Fruit fly (Drosophila melanogaster) whole organism, embryonic: ENCODE data around the gene CG34347.

Experiments used
- Atf6 ChIP-seq: fragments of 200-800 bp; sonication (Bioruptor generic); IDR thresholded peaks from 2 replicates; pipeline ENCODE4 v1.3.6; 2022; ENCODE audit warnings: missing biosample characterization, missing genetic modification characterization
- Blimp-1 ChIP-seq: fragments of 200-800 bp; sonication (Bioruptor generic); optimal IDR thresholded peaks from 3 replicates; lab custom pipeline; 2018; ENCODE audit warnings: missing biosample characterization, missing genetic modification characterization, mild to moderate bottlenecking, moderate library complexity, missing genetic modification reagents
- BtbVII ChIP-seq: fragments of 200-800 bp; sonication (Bioruptor generic); optimal IDR thresholded peaks from 3 replicates; lab custom pipeline; 2017; ENCODE audit warnings: missing biosample characterization, mild to moderate bottlenecking, missing genetic modification characterization
- CG10147 ChIP-seq: fragments of 200-800 bp; sonication (Bioruptor generic); optimal IDR thresholded peaks from 2 replicates; lab custom pipeline; 2019; ENCODE audit warnings: missing biosample characterization, mild to moderate bottlenecking, missing genetic modification characterization, moderate library complexity
- CG10321 ChIP-seq: fragments of 200-800 bp; sonication (Bioruptor generic); IDR thresholded peaks from 2 replicates; pipeline ENCODE4 v1.3.6; 2022; ENCODE audit warnings: missing biosample characterization, missing genetic modification characterization
- CG10979 ChIP-seq: fragments of 200-800 bp; sonication (Bioruptor generic); optimal IDR thresholded peaks from 2 replicates; lab custom pipeline; 2018; ENCODE audit warnings: missing biosample characterization, mild to moderate bottlenecking, missing genetic modification characterization, moderate library complexity
- CG11504 ChIP-seq: fragments of 200-800 bp; sonication (Bioruptor generic); optimal IDR thresholded peaks from 3 replicates; lab custom pipeline; 2019; ENCODE audit warnings: missing biosample characterization, mild to moderate bottlenecking, missing genetic modification characterization, moderate library complexity
- CG11696 ChIP-seq: fragments of 200-800 bp; sonication (Bioruptor generic); IDR thresholded peaks from 2 replicates; pipeline ENCODE4 v1.3.6; 2022; ENCODE audit warnings: missing biosample characterization, missing genetic modification characterization
- CG12155 ChIP-seq: fragments of 200-800 bp; sonication (Bioruptor generic); optimal IDR thresholded peaks from 3 replicates; lab custom pipeline; 2016; ENCODE audit warnings: missing biosample characterization, missing genetic modification characterization
- CG1233 ChIP-seq: fragments of 200-800 bp; sonication (Bioruptor generic); optimal IDR thresholded peaks from 4 replicates; lab custom pipeline; 2018; ENCODE audit warnings: missing biosample characterization, mild to moderate bottlenecking, missing genetic modification characterization
- CG12769 ChIP-seq: fragments of 200-800 bp; sonication (Bioruptor generic); optimal IDR thresholded peaks from 2 replicates; lab custom pipeline; 2019; ENCODE audit warnings: missing biosample characterization, mild to moderate bottlenecking, missing genetic modification characterization, moderate library complexity
- CG13296 ChIP-seq: fragments of 200-800 bp; sonication (Bioruptor generic); optimal IDR thresholded peaks from 3 replicates; lab custom pipeline; 2018; ENCODE audit warnings: missing biosample characterization, mild to moderate bottlenecking, missing genetic modification characterization
- CG13624 ChIP-seq: fragments of 200-800 bp; sonication (Bioruptor generic); optimal IDR thresholded peaks from 2 replicates; lab custom pipeline; 2016; ENCODE audit warnings: missing biosample characterization, missing genetic modification characterization
- CG17359 ChIP-seq: fragments of 200-800 bp; sonication (Bioruptor generic); optimal IDR thresholded peaks from 3 replicates; lab custom pipeline; 2018; ENCODE audit warnings: missing biosample characterization, mild to moderate bottlenecking, missing genetic modification characterization, moderate library complexity
- CG1792 ChIP-seq: fragments of 200-800 bp; sonication (Bioruptor generic); optimal IDR thresholded peaks from 2 replicates; lab custom pipeline; 2016; ENCODE audit warnings: missing biosample characterization, missing genetic modification characterization
- CG32772 ChIP-seq: fragments of 200-800 bp; sonication (Bioruptor generic); IDR thresholded peaks from 2 replicates; pipeline ENCODE4 v1.3.6; 2022; ENCODE audit warnings: missing biosample characterization, missing genetic modification characterization
- CG3726 ChIP-seq: fragments of 200-800 bp; sonication (Bioruptor generic); IDR thresholded peaks from 3 replicates; pipeline ENCODE4, ENCODE4 v1.3.6; 2022; ENCODE audit warnings: missing biosample characterization, missing genetic modification characterization
- CG3838 ChIP-seq: fragments of 200-800 bp; sonication (Bioruptor generic); optimal IDR thresholded peaks from 3 replicates; lab custom pipeline; 2016; ENCODE audit warnings: missing biosample characterization, missing genetic modification characterization
- CG4854 ChIP-seq: fragments of 200-800 bp; sonication (Bioruptor generic); optimal IDR thresholded peaks from 2 replicates; lab custom pipeline; 2016; ENCODE audit warnings: missing biosample characterization, missing genetic modification characterization, inconsistent platforms
- CG7745 ChIP-seq: fragments of 200-800 bp; sonication (Bioruptor generic); optimal IDR thresholded peaks from 2 replicates; lab custom pipeline; 2018; ENCODE audit warnings: missing biosample characterization, mild to moderate bottlenecking, missing genetic modification characterization, moderate library complexity
- CG8290 ChIP-seq, 3 experiments: fragments of 200-800 bp; sonication (Bioruptor generic); optimal IDR thresholded peaks; 2 replicates each; lab custom pipeline; 2016 to 2019; ENCODE audit warnings: missing biosample characterization in 3 of 3, missing genetic modification characterization in 3 of 3, mild to moderate bottlenecking in 2 of 3, moderate library complexity in 1 of 3
- CG9797 ChIP-seq: fragments of 200-800 bp; sonication (Bioruptor generic); optimal IDR thresholded peaks from 3 replicates; lab custom pipeline; 2018; ENCODE audit warnings: missing biosample characterization, mild to moderate bottlenecking, missing genetic modification characterization
- CHES-1-like ChIP-seq: fragments of 200-800 bp; sonication (Bioruptor generic); optimal IDR thresholded peaks from 2 replicates; lab custom pipeline; 2016; ENCODE audit warnings: missing biosample characterization, missing genetic modification characterization
- Drgx ChIP-seq: fragments of 200-800 bp; sonication (Bioruptor generic); IDR thresholded peaks from 2 replicates; pipeline ENCODE4 v1.3.6; 2022; ENCODE audit warnings: missing biosample characterization, missing genetic modification characterization
- HLH4C ChIP-seq: fragments of 200-800 bp; sonication (Bioruptor generic); IDR thresholded peaks from 3 replicates; pipeline ENCODE4 v1.3.6; 2022; ENCODE audit warnings: missing biosample characterization, missing genetic modification characterization; ENCODE audit not compliant: partially characterized antibody
- Hr51 ChIP-seq, 2 experiments: fragments of 200-800 bp; sonication (Bioruptor generic); optimal IDR thresholded peaks; 2 replicates in 1 of 2; 3 replicates in 1 of 2; lab custom pipeline; 2016 to 2018; ENCODE audit warnings: missing biosample characterization in 2 of 2, missing genetic modification characterization in 2 of 2, mild to moderate bottlenecking in 1 of 2, moderate library complexity in 1 of 2
- Hsf ChIP-seq: fragments of 200-800 bp; sonication (Bioruptor generic); optimal IDR thresholded peaks from 3 replicates; lab custom pipeline; 2016; ENCODE audit warnings: missing biosample characterization, missing genetic modification characterization
- Meics ChIP-seq: fragments of 200-800 bp; sonication (Bioruptor generic); optimal IDR thresholded peaks from 2 replicates; lab custom pipeline; 2017; ENCODE audit warnings: missing biosample characterization, mild to moderate bottlenecking, missing genetic modification characterization
- NC2α ChIP-seq: fragments of 200-800 bp; sonication (Bioruptor generic); optimal IDR thresholded peaks from 2 replicates; lab custom pipeline; 2016; ENCODE audit warnings: missing biosample characterization, missing genetic modification characterization
- Ptx1 ChIP-seq: fragments of 200-800 bp; sonication (Bioruptor generic); IDR thresholded peaks from 2 replicates; pipeline ENCODE4 v1.3.6; 2022; ENCODE audit warnings: missing biosample characterization, missing genetic modification characterization
- Vsx1 ChIP-seq: fragments of 200-800 bp; sonication (Bioruptor generic); optimal IDR thresholded peaks from 2 replicates; lab custom pipeline; 2017; ENCODE audit warnings: missing biosample characterization, mild to moderate bottlenecking, missing genetic modification characterization, missing genetic modification reagents
- ase ChIP-seq: fragments of 200-800 bp; sonication (Bioruptor generic); IDR thresholded peaks from 3 replicates; pipeline ENCODE4 v1.3.6; 2022; ENCODE audit warnings: missing biosample characterization, missing genetic modification characterization
- bcd ChIP-seq: fragments of 200-800 bp; sonication (Bioruptor generic); optimal IDR thresholded peaks from 2 replicates; lab custom pipeline; 2017; ENCODE audit warnings: missing biosample characterization, mild to moderate bottlenecking, missing genetic modification characterization
- bowl ChIP-seq: fragments of 200-800 bp; sonication (Bioruptor generic); IDR thresholded peaks from 2 replicates; pipeline ENCODE4 v1.3.6; 2022; ENCODE audit warnings: missing biosample characterization, missing genetic modification characterization
- disco-r ChIP-seq: fragments of 200-800 bp; sonication (Bioruptor generic); optimal IDR thresholded peaks from 2 replicates; lab custom pipeline; 2016; ENCODE audit warnings: missing biosample characterization, missing genetic modification characterization
- fd96Cb ChIP-seq: fragments of 200-800 bp; sonication (Bioruptor generic); optimal IDR thresholded peaks from 2 replicates; lab custom pipeline; 2018; ENCODE audit warnings: missing biosample characterization, mild to moderate bottlenecking, missing genetic modification characterization, moderate library complexity
- gce ChIP-seq: fragments of 200-800 bp; sonication (Bioruptor generic); IDR thresholded peaks from 3 replicates; pipeline ENCODE4 v1.3.6; 2022; ENCODE audit warnings: missing biosample characterization, missing genetic modification characterization
- mld ChIP-seq: fragments of 200-800 bp; sonication (Bioruptor generic); IDR thresholded peaks from 3 replicates; pipeline ENCODE4 v1.3.6; 2022; ENCODE audit warnings: missing biosample characterization, missing genetic modification characterization; ENCODE audit not compliant: partially characterized antibody
- nom ChIP-seq: fragments of 200-800 bp; sonication (Bioruptor generic); optimal IDR thresholded peaks from 2 replicates; lab custom pipeline; 2017; ENCODE audit warnings: missing biosample characterization, missing genetic modification characterization, mild to moderate bottlenecking, moderate library complexity, missing genetic modification reagents
- oc ChIP-seq: fragments of 200-800 bp; sonication (Bioruptor generic); optimal IDR thresholded peaks from 2 replicates; lab custom pipeline; 2018; ENCODE audit warnings: missing biosample characterization, mild to moderate bottlenecking, missing genetic modification characterization, moderate library complexity
- onecut ChIP-seq: fragments of 200-800 bp; sonication (Bioruptor generic); IDR thresholded peaks from 2 replicates; pipeline ENCODE4 v1.3.6; 2022; ENCODE audit warnings: missing biosample characterization, missing genetic modification characterization
- salm ChIP-seq: fragments of 200-800 bp; sonication (Bioruptor generic); optimal IDR thresholded peaks from 2 replicates; lab custom pipeline; 2018; ENCODE audit warnings: missing biosample characterization, mild to moderate bottlenecking, missing genetic modification characterization
- sd ChIP-seq: fragments of 200-800 bp; sonication (Bioruptor generic); optimal IDR thresholded peaks from 3 replicates; lab custom pipeline; 2018; ENCODE audit warnings: missing biosample characterization, mild to moderate bottlenecking, missing genetic modification characterization, moderate library complexity
- sim ChIP-seq: fragments of 200-800 bp; sonication (Bioruptor generic); IDR thresholded peaks from 2 replicates; pipeline ENCODE4 v1.3.6; 2022; ENCODE audit warnings: missing biosample characterization, missing genetic modification characterization
- tap ChIP-seq: fragments of 200-800 bp; optimal IDR thresholded peaks from 3 replicates; lab custom pipeline; 2019; ENCODE audit warnings: missing biosample characterization, mild to moderate bottlenecking, missing genetic modification characterization, moderate library complexity
- wor ChIP-seq: fragments of 200-800 bp; sonication (Bioruptor generic); IDR thresholded peaks from 2 replicates; pipeline ENCODE4 v1.3.6; 2022; ENCODE audit warnings: missing biosample characterization, missing genetic modification characterization
- yki ChIP-seq: fragments of >200 bp; optimal IDR thresholded peaks from 3 replicates; lab custom pipeline; 2018
- zfh1 ChIP-seq: fragments of 200-800 bp; sonication (Bioruptor generic); IDR thresholded peaks from 3 replicates; pipeline ENCODE4 v1.3.6; 2022; ENCODE audit warnings: missing biosample characterization, missing genetic modification characterization
- zfh2 ChIP-seq: fragments of 200-800 bp; sonication (Bioruptor generic); optimal IDR thresholded peaks from 2 replicates; lab custom pipeline; 2016; ENCODE audit warnings: missing biosample characterization, missing genetic modification characterization

CG34347 gene

DNA sequence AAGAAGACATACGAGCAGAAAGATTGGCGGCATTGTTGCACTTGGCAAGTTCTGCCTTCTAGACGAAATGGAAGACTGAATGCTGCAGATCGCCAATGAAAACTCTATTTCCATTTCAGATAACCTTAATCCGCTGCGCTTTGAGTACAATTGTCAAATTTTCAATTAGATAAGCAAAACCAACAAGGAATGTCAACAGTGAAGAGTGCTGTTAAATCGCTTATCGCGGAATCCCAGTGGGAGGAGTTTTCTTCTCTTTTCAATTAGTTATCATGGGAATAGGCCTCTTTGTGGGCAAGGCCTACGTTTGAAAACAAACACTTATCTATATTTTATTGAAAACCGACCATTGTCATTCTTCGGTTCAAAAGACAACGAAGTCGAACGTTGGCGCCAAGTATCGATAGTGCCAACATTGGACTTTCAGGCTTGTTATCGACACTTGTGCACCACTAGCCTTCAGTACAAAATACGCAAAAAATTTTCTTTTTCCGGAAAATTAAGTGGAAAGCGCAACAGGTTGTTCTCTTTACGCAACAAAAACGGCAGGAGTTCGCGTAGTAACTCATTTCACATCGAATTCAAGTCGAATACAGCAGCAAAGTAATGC lies 84.4 kb downstream of the CG34347 start, which contains the start of the genes Ugt35D1 and Gcn2 (continued):
- TF ChIP-seq tap (tag; lab: Kevin White, UChicago) (no peak), disco-r (GFP tag; lab: Kevin White, UChicago) (no peak), CG12155 (GFP tag; lab: Kevin White, UChicago) (no peak), salm (tag; lab: Kevin White, UChicago) (no peak), Hr51 (GFP tag; optimal IDR thresholded peaks at IDR 0.05; lab: Kevin White, UChicago) (peak in 1 of 2 experiments; percentile 10), CG1792 (peak; percentile 76), Atf6 (peak; percentile 21; the same call in 1 of the 2 replicates), CG3838 (peak; percentile 21), CG13624 (GFP tag; lab: Kevin White, UChicago) (peak; percentile 2), mld (GFP tag; lab: Robert Waterston, UW) (no peak), CG10979 (tag; lab: Kevin White, UChicago) (peak; percentile 18), fd96Cb (tag; lab: Kevin White, UChicago) (peak; percentile 25), Hsf (peak; percentile 19), sim (GFP tag; lab: Robert Waterston, UW) (peak; percentile 74), zfh2 (no peak), CG17359 (tag; lab: Kevin White, UChicago) (peak; percentile 77), CG4854 (no peak), bcd (peak; percentile 52), CG8290 (GFP tag; optimal IDR thresholded peaks at IDR 0.05; lab: Kevin White, UChicago) (no peak), CG8290 (tag; optimal IDR thresholded peaks at IDR 0.05; lab: Kevin White, UChicago) (peak in 1 of 2 experiments; percentile 43), Blimp-1 (GFP tag; lab: Kevin White, UChicago) (peak; percentile 65), nom (GFP tag; lab: Kevin White, UChicago) (no peak), oc (tag; lab: Kevin White, UChicago) (peak; percentile 69), CG32772 (no peak), zfh1 (GFP tag; lab: Robert Waterston, UW) (peak; percentile 74; the same call in 2 of the 3 replicates), bowl (GFP tag; lab: Robert Waterston, UW) (no peak), Meics (no peak), CG12769 (tag; lab: Kevin White, UChicago) (no peak), sd (no peak), CG11504 (no peak), CG1233 (GFP tag; lab: Kevin White, UChicago) (peak; percentile 71), yki (lab: Kevin White, UChicago) (no peak), HLH4C (peak; percentile 53; the same call in 2 of the 3 replicates), CG10147 (no peak), ase (peak; percentile 31; the same call in 1 of the 3 replicates), CG13296 (GFP tag; lab: Kevin White, UChicago) (peak; percentile 29), NC2α (GFP tag; lab: Kevin White, UChicago) (peak; percentile 48), CG9797 (GFP tag; lab: Kevin White, UChicago) (peak; percentile 0), onecut (GFP tag; lab: Robert Waterston, UW) (no peak; the same call in none of the 2 replicates), Ptx1 (GFP tag; lab: Robert Waterston, UW) (no peak), CG7745 (tag; lab: Kevin White, UChicago) (peak; percentile 86), Drgx (GFP tag; lab: Robert Waterston, UW) (no peak), BtbVII (GFP tag; lab: Kevin White, UChicago) (no peak), wor (GFP tag; lab: Robert Waterston, UW) (no peak), CG11696 (GFP tag; lab: Robert Waterston, UW) (no peak), gce (peak; percentile 77; the same call in 2 of the 3 replicates), CHES-1-like (GFP tag; lab: Kevin White, UChicago) (peak; percentile 7), Vsx1 (GFP tag; lab: Kevin White, UChicago) (no peak), CG10321 (GFP tag; lab: Robert Waterston, UW) (no peak), CG3726 (GFP tag; lab: Robert Waterston, UW) (no peak)
